Worm (Caenorhabditis elegans): ENCODE data around the gene pezo-1.

DNA sequence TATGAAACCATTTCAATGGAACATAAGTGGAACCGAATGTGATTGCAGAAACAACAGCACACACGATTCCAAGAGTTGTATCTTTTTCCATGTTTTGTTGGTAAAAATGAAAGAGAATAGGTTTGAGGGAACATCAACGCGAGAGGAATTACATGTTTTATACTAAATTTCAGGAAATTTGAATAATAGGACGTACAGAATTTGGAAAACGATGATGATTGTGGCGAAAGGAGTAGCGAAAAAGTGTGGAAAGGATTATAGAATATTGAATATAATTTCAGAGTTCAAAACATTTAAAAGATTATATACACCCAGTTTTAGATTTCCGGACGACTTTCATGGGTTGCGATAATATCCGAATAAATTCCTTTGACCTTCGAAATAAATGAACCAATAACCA lies 57.3 kb downstream of the pezo-1 start, which contains the start of gene F49C12.6:
- TF ChIP-seq ama-1 (optimal IDR thresholded peaks at IDR 0.05) (no peak), aly-1 (tag; optimal IDR thresholded peaks at IDR 0.05) (no peak), tbx-11 (GFP tag; IDR thresholded peaks at IDR 0.05) (no peak), hnd-1 (tag; optimal IDR thresholded peaks at IDR 0.05) (no peak), ceh-36 (tag; optimal IDR thresholded peaks at IDR 0.05) (no peak), ets-7 (tag; optimal IDR thresholded peaks at IDR 0.05) (no peak), pes-1 (GFP tag; IDR thresholded peaks at IDR 0.05) (no peak), B0310.2 (tag; optimal IDR thresholded peaks at IDR 0.05) (no peak)
